Worm (Caenorhabditis elegans): Measurements from ENCODE around the gene nhr-9.

DNA sequence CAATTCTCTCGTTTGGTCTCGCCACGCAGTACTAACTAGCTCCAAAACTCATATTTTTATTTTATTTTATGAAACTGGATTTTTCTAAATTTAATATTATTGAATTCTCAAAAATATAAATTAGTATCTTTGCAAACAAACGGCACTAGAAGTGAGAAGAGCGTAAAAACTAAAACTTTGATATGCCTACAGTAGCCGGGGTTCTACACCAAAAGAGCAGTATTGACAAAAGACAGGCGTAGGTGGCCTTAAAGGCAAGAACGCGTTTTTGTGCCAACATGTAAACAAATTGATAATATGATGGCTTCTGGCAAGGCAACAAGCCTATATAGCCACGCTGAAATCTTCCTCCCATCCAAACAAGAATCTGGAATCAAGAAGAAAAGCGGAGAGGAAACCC is 32.7 kb upstream of the nhr-9 start, which contains the start of gene R01H2.1:
- no peak for TF ChIP-seq nhr-12 (tag; optimal IDR thresholded peaks at IDR 0.05)
- no peak for TF ChIP-seq ceh-9 (tag; optimal IDR thresholded peaks at IDR 0.05)
- no peak for TF ChIP-seq fos-1 (tag; optimal IDR thresholded peaks at IDR 0.05)
- TF ChIP-seq jun-1 (tag; optimal IDR thresholded peaks at IDR 0.05), result no peak
- no peak for TF ChIP-seq fkh-2 (tag; optimal IDR thresholded peaks at IDR 0.05)
- no peak for TF ChIP-seq pha-4 (tag; optimal IDR thresholded peaks at IDR 0.05)
- TF ChIP-seq ama-1 (optimal IDR thresholded peaks at IDR 0.05), result no peak

Data from whole organism, L3 larva.